Worm (Caenorhabditis elegans) whole organism, early embryonic: ENCODE measurements around the gene K12B6.4.

Experiments used
- ama-1 ChIP-seq: fragments of 150-350 bp; optimal IDR thresholded peaks from 2 replicates; lab custom pipeline; 2014
- ceh-36 ChIP-seq: sonication (generic microtip); optimal IDR thresholded peaks from 2 replicates; lab custom pipeline; 2016; ENCODE audit warnings: missing genetic modification characterization, inconsistent platforms, missing compliant biosample characterization
- ets-7 ChIP-seq: sonication (generic microtip); optimal IDR thresholded peaks from 2 replicates; lab custom pipeline; 2016; ENCODE audit warnings: missing genotype, missing genetic modification characterization, missing compliant biosample characterization
- flt-1 ChIP-seq: fragments of 200-800 bp; sonication (Bioruptor generic); IDR thresholded peaks from 2 replicates; pipeline ENCODE4 v1.3.6; 2022; ENCODE audit warnings: missing genetic modification characterization, missing compliant biosample characterization
- hmbx-1 ChIP-seq: sonication (generic microtip); optimal IDR thresholded peaks from 2 replicates; lab custom pipeline; 2016; ENCODE audit warnings: mild to moderate bottlenecking, missing genetic modification characterization, missing compliant biosample characterization
- hmg-4 ChIP-seq: fragments of 200-800 bp; sonication (Bioruptor generic); optimal IDR thresholded peaks from 2 replicates; lab custom pipeline; 2018; ENCODE audit warnings: mild to moderate bottlenecking, missing genetic modification characterization, missing compliant biosample characterization
- scrt-1 ChIP-seq: fragments of 200-800 bp; sonication (Bioruptor generic); IDR thresholded peaks from 2 replicates; pipeline ENCODE4 v1.3.6; 2022; ENCODE audit warnings: missing genetic modification characterization, missing compliant biosample characterization
- tbx-11 ChIP-seq: fragments of 200-800 bp; sonication (Bioruptor generic); IDR thresholded peaks from 2 replicates; pipeline ENCODE4 v1.3.6; 2022; ENCODE audit warnings: missing genetic modification characterization, missing compliant biosample characterization

DNA sequence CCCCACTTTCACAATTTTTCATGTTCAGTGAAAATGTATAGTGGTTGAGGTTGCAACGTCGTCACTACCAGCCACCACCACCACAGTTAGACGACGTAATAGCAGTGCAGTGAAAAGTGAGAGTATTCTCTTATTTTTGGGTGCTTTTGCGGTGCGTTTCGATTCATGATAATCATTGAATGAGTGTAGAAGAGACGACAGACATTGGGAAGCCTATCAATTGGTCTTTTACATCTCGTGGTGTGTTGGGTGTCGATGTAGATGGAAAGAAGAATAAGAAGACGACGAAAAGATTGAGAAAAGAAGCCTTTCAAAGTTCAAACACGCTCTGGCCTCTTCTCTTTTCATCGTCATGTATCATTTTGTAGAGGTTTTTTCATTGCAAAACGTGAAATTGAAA lies 41.2 kb downstream of the K12B6.4 start:
- TF ChIP-seq scrt-1 (GFP tag; lab: Robert Waterston, UW) (no peak), hmg-4 (GFP tag; lab: Kevin White, UChicago) (no peak), tbx-11 (GFP tag; lab: Robert Waterston, UW) (no peak), flt-1 (no peak), ama-1 (lab: Kevin White, UChicago) (no peak), ceh-36 (no peak), hmbx-1 (no peak), ets-7 (no peak)
